Worm (Caenorhabditis elegans): ENCODE data around the gene npp-5.
A peak's percentile ranks its signal among the peaks of the same experiment; 100 is the strongest.

Gene npp-5

ce11 chrII:11612034-11612723, 12.6 kb upstream of the npp-5 start, which contains the start of gene F07A11.5:
TSS of gene F07A11.5 (plus strand) at chrII:11612300.
- TF ChIP-seq skn-1 (tag; optimal IDR thresholded peaks at IDR 0.05) = no peak
- peak; percentile 9 for TF ChIP-seq pha-4 (tag; optimal IDR thresholded peaks at IDR 0.05)
- no peak for TF ChIP-seq elt-1 (tag; optimal IDR thresholded peaks at IDR 0.05)
- no peak for TF ChIP-seq R02D3.7 (tag; optimal IDR thresholded peaks at IDR 0.05)
- TF ChIP-seq lsy-12 (tag; optimal IDR thresholded peaks at IDR 0.05) = no peak
- no peak for TF ChIP-seq mdl-1 (tag; optimal IDR thresholded peaks at IDR 0.05)
- TF ChIP-seq nhr-12 (tag; optimal IDR thresholded peaks at IDR 0.05) = no peak

- TF ChIP-seq nhr-237 (tag; optimal IDR thresholded peaks at IDR 0.05) (no peak), hmg-11 (tag; optimal IDR thresholded peaks at IDR 0.05) (no peak), nhr-67 (tag; optimal IDR thresholded peaks at IDR 0.05) (no peak), lin-39 (tag; optimal IDR thresholded peaks at IDR 0.05) (no peak), R02D3.7 (tag; optimal IDR thresholded peaks at IDR 0.05) (no peak), nfya-1 (tag; optimal IDR thresholded peaks at IDR 0.05; ENCODE audit: insufficient read depth) (no peak), egl-27 (tag; optimal IDR thresholded peaks at IDR 0.05) (no peak), sea-2 (GFP tag; optimal IDR thresholded peaks at IDR 0.05) (no peak), aly-2 (tag; optimal IDR thresholded peaks at IDR 0.05) (no peak), nhr-11 (tag; optimal IDR thresholded peaks at IDR 0.05) (no peak), snpc-4 (tag; optimal IDR thresholded peaks at IDR 0.05) (no peak), nhr-76 (tag; optimal IDR thresholded peaks at IDR 0.05) (no peak), lin-15B (tag; optimal IDR thresholded peaks at IDR 0.05) (no peak), ceh-16 (tag; optimal IDR thresholded peaks at IDR 0.05) (no peak), fkh-10 (GFP tag; optimal IDR thresholded peaks at IDR 0.05) (no peak), ceh-28 (tag; optimal IDR thresholded peaks at IDR 0.05) (no peak), nhr-43 (tag; optimal IDR thresholded peaks at IDR 0.05; ENCODE audit: poor library complexity, severe bottlenecking) (no peak), ZK546.5 (tag; optimal IDR thresholded peaks at IDR 0.05) (no peak), elt-2 (tag; optimal IDR thresholded peaks at IDR 0.05) (peak; percentile 94), unc-62 (GFP tag; optimal IDR thresholded peaks at IDR 0.05) (no peak), eor-1 (tag; optimal IDR thresholded peaks at IDR 0.05) (no peak), nhr-25 (tag; optimal IDR thresholded peaks at IDR 0.05) (no peak), elt-3 (tag; optimal IDR thresholded peaks at IDR 0.05) (peak; percentile 14 to 84 (median 72)), unc-39 (tag; optimal IDR thresholded peaks at IDR 0.05) (no peak), nhr-28 (tag; optimal IDR thresholded peaks at IDR 0.05) (no peak), mdl-1 (tag; optimal IDR thresholded peaks at IDR 0.05) (no peak), ztf-4 (tag; optimal IDR thresholded peaks at IDR 0.05) (no peak), lsy-12 (tag; optimal IDR thresholded peaks at IDR 0.05) (no peak), skn-1 (tag; optimal IDR thresholded peaks at IDR 0.05) (no peak), nhr-77 (tag; optimal IDR thresholded peaks at IDR 0.05) (no peak), zag-1 (tag; optimal IDR thresholded peaks at IDR 0.05) (no peak), nhr-23 (tag; optimal IDR thresholded peaks at IDR 0.05) (no peak), jun-1 (tag; optimal IDR thresholded peaks at IDR 0.05) (no peak), ceh-9 (tag; optimal IDR thresholded peaks at IDR 0.05) (no peak), elt-1 (tag; optimal IDR thresholded peaks at IDR 0.05) (peak; percentile 90), pqm-1 (tag; optimal IDR thresholded peaks at IDR 0.05) (peak; percentile 67), pha-4 (tag; optimal IDR thresholded peaks at IDR 0.05) (peak; percentile 33), tbx-2 (tag; optimal IDR thresholded peaks at IDR 0.05) (no peak), nhr-12 (tag; optimal IDR thresholded peaks at IDR 0.05) (no peak), fkh-2 (tag; optimal IDR thresholded peaks at IDR 0.05) (no peak), ceh-82 (tag; optimal IDR thresholded peaks at IDR 0.05) (no peak), mml-1 (tag; optimal IDR thresholded peaks at IDR 0.05) (no peak), egl-5 (tag; optimal IDR thresholded peaks at IDR 0.05) (no peak)
These were observed 11.9 kb upstream of the npp-5 start for ce11 chrII:11611462-11611861.

All from whole organism, L3 larva.